Worm (Caenorhabditis elegans): ENCODE measurements around the gene grl-18.

Gene grl-18

DNA sequence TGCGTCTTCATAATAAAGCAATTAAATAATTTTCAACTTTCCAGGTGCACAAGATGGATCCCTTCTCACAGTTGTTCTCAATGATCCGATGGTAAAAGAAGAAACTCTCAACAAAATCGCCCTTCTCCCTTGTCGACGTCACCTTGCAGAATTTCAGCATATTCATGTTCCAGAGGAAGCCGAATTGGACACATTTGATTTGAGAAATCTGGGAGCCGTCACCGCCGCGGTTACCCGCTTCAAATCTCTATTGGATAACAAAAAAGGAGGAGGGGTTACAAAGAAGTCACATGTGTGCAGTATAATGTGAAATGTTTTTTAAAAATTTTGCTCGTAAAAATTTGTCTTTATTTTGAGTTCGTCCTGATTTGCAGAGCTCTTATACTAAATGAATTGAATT, 14.0 kb upstream of the grl-18 start:
- TF ChIP-seq nhr-237 (tag; optimal IDR thresholded peaks at IDR 0.05) = no peak

DNA sequence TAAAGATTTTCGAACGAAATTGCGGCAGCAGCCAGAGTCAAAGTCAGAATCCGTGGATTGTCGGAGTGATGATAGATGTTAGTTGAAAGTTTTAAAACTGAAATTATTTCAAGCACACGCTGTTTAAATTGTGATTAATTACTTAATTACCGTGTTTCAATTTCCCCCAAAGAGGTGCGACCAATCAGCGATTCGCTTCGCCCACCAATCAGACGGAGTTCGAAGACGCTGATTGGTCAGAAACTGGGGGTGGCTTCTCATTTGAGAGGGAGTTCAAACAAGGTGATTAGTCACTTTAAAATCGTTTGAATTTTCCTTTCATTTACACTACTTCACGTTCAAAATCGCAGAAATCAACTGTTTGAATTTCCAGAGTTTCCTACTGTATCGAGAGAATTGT, 10.8 kb upstream of the grl-18 start:
- no peak for TF ChIP-seq zip-8 (tag; optimal IDR thresholded peaks at IDR 0.05)
- TF ChIP-seq unc-39 (tag; optimal IDR thresholded peaks at IDR 0.05) = no peak
- no peak for TF ChIP-seq mep-1 (tag; optimal IDR thresholded peaks at IDR 0.05)
- no peak for TF ChIP-seq lsy-2 (tag; optimal IDR thresholded peaks at IDR 0.05)
- TF ChIP-seq hlh-1 (tag; optimal IDR thresholded peaks at IDR 0.05) = no peak
- TF ChIP-seq lin-32 (GFP tag; optimal IDR thresholded peaks at IDR 0.05) = no peak
- no peak for TF ChIP-seq mls-2 (tag; optimal IDR thresholded peaks at IDR 0.05)

DNA sequence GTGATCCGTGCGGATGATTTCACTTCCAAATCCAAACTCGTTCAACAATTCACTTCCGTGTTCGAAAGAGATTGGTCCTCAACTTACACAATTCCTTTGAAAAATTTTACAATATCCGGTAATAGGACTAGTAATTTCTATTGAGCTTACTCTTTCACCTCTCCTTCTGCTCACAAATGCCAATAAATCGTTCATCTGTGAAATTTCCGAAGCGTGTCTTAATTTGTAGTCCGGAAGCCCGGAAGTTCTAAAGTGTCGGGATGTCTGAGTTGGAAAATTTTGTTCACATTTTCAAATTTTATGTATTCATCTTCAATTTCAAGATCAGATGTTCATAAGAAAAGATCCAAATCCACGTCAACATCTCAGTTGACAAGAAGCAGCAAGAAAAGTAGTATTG, 4.8 kb upstream of the grl-18 start, which contains the start of gene T05C3.2:
T05C3.2 (plus strand) TSS at position 301 of the 400 bp plus-strand sequence.
- TF ChIP-seq ces-1 (GFP tag; optimal IDR thresholded peaks at IDR 0.05) = no peak
- no peak for TF ChIP-seq snpc-4 (tag; optimal IDR thresholded peaks at IDR 0.05)
- TF ChIP-seq nhr-76 (tag; optimal IDR thresholded peaks at IDR 0.05) = no peak
- no peak for TF ChIP-seq ceh-83 (GFP tag; optimal IDR thresholded peaks at IDR 0.05)
- no peak for TF ChIP-seq unc-39 (tag; optimal IDR thresholded peaks at IDR 0.05)
- TF ChIP-seq cnd-1 (tag; optimal IDR thresholded peaks at IDR 0.05) = no peak
- TF ChIP-seq ztf-11 (tag; optimal IDR thresholded peaks at IDR 0.05) = no peak
- TF ChIP-seq nhr-28 (tag; optimal IDR thresholded peaks at IDR 0.05) = no peak
- no peak for TF ChIP-seq ham-2 (GFP tag; optimal IDR thresholded peaks at IDR 0.05)
- TF ChIP-seq pha-4 (tag; optimal IDR thresholded peaks at IDR 0.05) = no peak
- TF ChIP-seq unc-120 (tag; optimal IDR thresholded peaks at IDR 0.05; ENCODE audit: poor library complexity, severe bottlenecking) = no peak
- TF ChIP-seq sem-2 (GFP tag; optimal IDR thresholded peaks at IDR 0.05) = no peak
- no peak for TF ChIP-seq mep-1 (tag; optimal IDR thresholded peaks at IDR 0.05)
- TF ChIP-seq blmp-1 (tag; optimal IDR thresholded peaks at IDR 0.05) = no peak
- no peak for TF ChIP-seq unc-62 (GFP tag; optimal IDR thresholded peaks at IDR 0.05)

- no peak for TF ChIP-seq ceh-83 (GFP tag; optimal IDR thresholded peaks at IDR 0.05)
- TF ChIP-seq nhr-76 (tag; optimal IDR thresholded peaks at IDR 0.05) = no peak
- no peak for TF ChIP-seq snpc-4 (tag; optimal IDR thresholded peaks at IDR 0.05)
- no peak for TF ChIP-seq ztf-11 (tag; optimal IDR thresholded peaks at IDR 0.05)
- no peak for TF ChIP-seq sptf-1 (tag; optimal IDR thresholded peaks at IDR 0.05)
- no peak for TF ChIP-seq ceh-39 (tag; optimal IDR thresholded peaks at IDR 0.05)
- TF ChIP-seq mep-1 (tag; optimal IDR thresholded peaks at IDR 0.05) = no peak
- no peak for TF ChIP-seq drap-1 (GFP tag; optimal IDR thresholded peaks at IDR 0.05)
- TF ChIP-seq lsy-2 (tag; optimal IDR thresholded peaks at IDR 0.05) = no peak
- TF ChIP-seq elt-3 (tag; optimal IDR thresholded peaks at IDR 0.05) = no peak
- no peak for TF ChIP-seq tbx-8 (GFP tag; optimal IDR thresholded peaks at IDR 0.05)
Measured at ce11 chrV:5490205-5490604, 1.5 kb upstream of the grl-18 start, which contains the start of gene T05C3.6. TSS of gene T05C3.6 (plus strand) at chrV:5490445.

DNA sequence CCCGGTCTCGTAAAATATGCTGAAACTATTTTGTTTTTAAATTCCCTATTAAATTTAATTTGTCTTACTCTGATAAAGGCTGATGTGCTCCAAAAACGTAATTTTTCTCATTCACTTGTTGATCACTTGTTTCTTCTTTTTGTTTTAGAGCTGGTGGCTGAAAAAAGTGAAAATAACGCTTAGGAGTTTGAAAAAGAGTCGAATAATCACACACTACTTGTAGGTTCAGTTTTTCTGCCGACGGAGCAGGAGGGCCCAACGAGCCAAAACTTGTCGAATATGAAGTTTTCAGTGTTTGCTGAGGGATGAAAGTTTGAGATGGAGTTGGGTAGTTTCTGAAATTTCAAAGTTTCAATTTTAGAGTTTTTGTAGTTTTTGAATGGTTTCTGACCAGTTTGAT, 1.5 kb downstream of the grl-18 start:
- TF ChIP-seq flh-1 (GFP tag; optimal IDR thresholded peaks at IDR 0.05) (no peak), unc-62 (GFP tag; optimal IDR thresholded peaks at IDR 0.05) (no peak), lsy-2 (tag; optimal IDR thresholded peaks at IDR 0.05) (no peak), M03D4.4 (tag; optimal IDR thresholded peaks at IDR 0.05) (no peak), drap-1 (GFP tag; optimal IDR thresholded peaks at IDR 0.05) (no peak), ztf-11 (tag; optimal IDR thresholded peaks at IDR 0.05) (no peak)

- TF ChIP-seq cnd-1 (tag; optimal IDR thresholded peaks at IDR 0.05) = no peak
- TF ChIP-seq unc-62 (GFP tag; optimal IDR thresholded peaks at IDR 0.05) = no peak
Measured at ce11 chrV:5484866-5485265, 3.8 kb downstream of the grl-18 start, which contains the start of gene srg-65. TSS of gene srg-65 (minus strand) at chrV:5484966.

DNA sequence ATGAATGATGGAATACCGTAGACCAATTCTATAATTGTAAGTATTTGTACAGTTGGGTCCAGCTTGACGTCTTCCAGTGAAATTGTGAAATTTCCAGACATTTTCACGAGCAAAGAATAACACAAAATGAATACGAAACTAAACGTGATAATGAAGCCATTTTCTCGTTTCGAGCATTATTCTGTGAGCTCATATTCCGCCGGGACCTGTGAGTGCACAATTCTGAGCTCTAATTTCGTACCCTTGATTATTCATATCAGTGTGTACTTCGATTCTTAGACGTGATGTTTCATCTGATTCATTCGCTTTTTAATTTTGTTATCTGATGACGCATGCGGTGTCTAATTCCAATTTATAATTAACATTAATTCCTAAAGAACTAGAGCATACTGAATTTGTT, 6.4 kb downstream of the grl-18 start, which contains the start of gene srg-66:
srg-66 (minus strand) TSS at position 101 of the 400 bp plus-strand sequence.
- TF ChIP-seq elt-3 (tag; optimal IDR thresholded peaks at IDR 0.05) (no peak), lin-13 (tag; optimal IDR thresholded peaks at IDR 0.05) (no peak), ztf-11 (tag; optimal IDR thresholded peaks at IDR 0.05) (no peak), ham-2 (GFP tag; optimal IDR thresholded peaks at IDR 0.05) (no peak), ceh-83 (GFP tag; optimal IDR thresholded peaks at IDR 0.05) (no peak), zip-8 (tag; optimal IDR thresholded peaks at IDR 0.05) (no peak), lin-32 (GFP tag; optimal IDR thresholded peaks at IDR 0.05) (no peak), nhr-12 (tag; optimal IDR thresholded peaks at IDR 0.05) (no peak), M03D4.4 (tag; optimal IDR thresholded peaks at IDR 0.05) (no peak), unc-39 (tag; optimal IDR thresholded peaks at IDR 0.05) (no peak)

All from whole organism, mixed stage, embryonic.